Worm (Caenorhabditis elegans): ENCODE measurements around the gene sprr-2.

DNA sequence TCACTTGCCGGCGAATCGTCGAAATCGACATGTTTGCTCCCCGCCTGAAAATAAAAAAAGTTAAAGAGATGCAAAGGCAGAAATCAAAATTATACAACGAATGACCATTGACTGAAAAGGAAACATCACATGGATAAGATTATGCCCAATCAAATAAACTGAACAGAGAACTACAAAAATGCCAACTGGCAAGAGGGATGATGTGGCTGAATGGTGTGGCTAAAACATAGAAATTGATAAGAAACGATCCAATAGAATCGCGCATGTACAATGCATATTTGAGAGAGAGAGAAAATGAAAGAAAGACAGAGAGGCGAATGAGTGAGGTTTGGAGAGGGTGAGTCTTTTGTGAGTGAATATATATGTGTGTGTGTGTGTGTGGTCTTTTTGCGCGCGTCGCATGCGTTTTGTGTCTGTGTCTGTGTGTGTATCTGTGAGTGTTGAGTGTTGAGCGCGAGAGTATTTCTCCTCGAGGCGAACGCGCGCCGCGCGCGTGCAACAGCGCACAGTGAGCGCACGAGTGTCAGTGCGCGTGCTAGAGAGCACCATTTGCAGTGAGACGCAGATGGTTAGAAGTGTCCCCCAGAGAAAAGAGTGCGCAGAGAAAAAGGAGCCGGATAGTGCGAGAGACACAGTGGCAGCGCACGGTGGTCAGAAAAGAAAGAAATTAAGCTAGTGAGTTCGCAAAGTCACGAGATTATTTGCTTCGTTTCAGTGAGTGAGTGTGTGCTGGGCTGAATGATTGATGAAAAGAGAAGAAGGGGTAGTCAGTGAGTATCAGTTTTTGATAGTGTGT lies 25.4 kb downstream of the sprr-2 start, which contains the start of gene epn-1:
- TF ChIP-seq tab-1 (GFP tag; IDR thresholded peaks at IDR 0.05) (0 out of 2 replicates have a peak, but pooled peaks have one; percentile 64), cog-1 (tag; optimal IDR thresholded peaks at IDR 0.05) (peak; percentile 93), T22C8.4 (GFP tag; IDR thresholded peaks at IDR 0.05) (peak; percentile 27), flt-1 (GFP tag; IDR thresholded peaks at IDR 0.05) (peak; percentile 82; the same call in 1 of the 2 replicates), ref-1 (GFP tag; conservative IDR thresholded peaks at IDR 0.05) (no peak), ztf-29 (GFP tag; IDR thresholded peaks at IDR 0.05) (no peak)
